Fruit fly (Drosophila melanogaster) whole organism, prepupa: Measurements from ENCODE around the gene CG33688.

Source experiments
- CG10669 ChIP-seq: fragments of 200-800 bp; sonication (Bioruptor generic); optimal IDR thresholded peaks from 3 replicates; lab custom pipeline; 2018; ENCODE audit warnings: missing biosample characterization, mild to moderate bottlenecking, missing genetic modification characterization, moderate library complexity
- CG11294 ChIP-seq: fragments of 200-800 bp; sonication (Bioruptor generic); IDR thresholded peaks from 2 replicates; pipeline ENCODE4 v1.3.6; 2022; ENCODE audit warnings: missing biosample characterization, missing genetic modification characterization
- CG32006 ChIP-seq: fragments of 200-800 bp; sonication (Bioruptor generic); optimal IDR thresholded peaks from 3 replicates; lab custom pipeline; 2017; ENCODE audit warnings: missing biosample characterization, mild to moderate bottlenecking, missing genetic modification characterization
- CG8119 ChIP-seq: fragments of 200-800 bp; sonication (Bioruptor generic); IDR thresholded peaks from 3 replicates; pipeline ENCODE4 v1.3.6; 2022; ENCODE audit warnings: missing biosample characterization, missing genetic modification characterization
- Gug ChIP-seq: fragments of 200-800 bp; sonication (Bioruptor generic); IDR thresholded peaks from 2 replicates; pipeline ENCODE4 v1.3.6; 2022; ENCODE audit warnings: missing biosample characterization, missing genetic modification characterization
- acj6 ChIP-seq: fragments of 200-800 bp; sonication (Bioruptor generic); optimal IDR thresholded peaks from 3 replicates; lab custom pipeline; 2016; ENCODE audit warnings: missing biosample characterization, missing genetic modification characterization
- fd85E ChIP-seq: fragments of 200-800 bp; sonication (Bioruptor generic); optimal IDR thresholded peaks from 3 replicates; lab custom pipeline; 2016; ENCODE audit warnings: missing biosample characterization, missing genetic modification characterization
- lz ChIP-seq: fragments of 200-800 bp; sonication (Bioruptor generic); optimal IDR thresholded peaks from 3 replicates; lab custom pipeline; 2016; ENCODE audit warnings: missing biosample characterization, missing genetic modification characterization
- net ChIP-seq: fragments of 200-800 bp; sonication (Bioruptor generic); optimal IDR thresholded peaks from 3 replicates; lab custom pipeline; 2016; ENCODE audit warnings: missing biosample characterization, missing genetic modification characterization
- spab ChIP-seq: fragments of 200-800 bp; sonication (Bioruptor generic); optimal IDR thresholded peaks from 2 replicates; lab custom pipeline; 2017; ENCODE audit warnings: missing biosample characterization, mild to moderate bottlenecking, missing genetic modification characterization, missing genetic modification reagents
- svp ChIP-seq: fragments of 200-800 bp; sonication (Bioruptor generic); peaks from one replicate; lab custom pipeline; 2016; ENCODE audit warnings: missing biosample characterization, missing genetic modification characterization

Gene CG33688

dm6 chr3L:16241296-16241695 lies 42.3 kb downstream of the CG33688 start:
- TF ChIP-seq CG11294 (no peak), fd85E (GFP tag; lab: Kevin White, UChicago) (no peak), net (no peak), CG32006 (GFP tag; lab: Kevin White, UChicago) (no peak), Gug (GFP tag; lab: Robert Waterston, UW) (no peak), lz (no peak), CG10669 (GFP tag; lab: Kevin White, UChicago) (no peak), svp (no peak), acj6 (no peak), spab (GFP tag; lab: Kevin White, UChicago) (no peak), CG8119 (GFP tag; lab: Robert Waterston, UW) (no peak)
